Fruit fly (Drosophila melanogaster): ENCODE measurements around the gene Pi4KIIalpha.

Gene Pi4KIIalpha

DNA sequence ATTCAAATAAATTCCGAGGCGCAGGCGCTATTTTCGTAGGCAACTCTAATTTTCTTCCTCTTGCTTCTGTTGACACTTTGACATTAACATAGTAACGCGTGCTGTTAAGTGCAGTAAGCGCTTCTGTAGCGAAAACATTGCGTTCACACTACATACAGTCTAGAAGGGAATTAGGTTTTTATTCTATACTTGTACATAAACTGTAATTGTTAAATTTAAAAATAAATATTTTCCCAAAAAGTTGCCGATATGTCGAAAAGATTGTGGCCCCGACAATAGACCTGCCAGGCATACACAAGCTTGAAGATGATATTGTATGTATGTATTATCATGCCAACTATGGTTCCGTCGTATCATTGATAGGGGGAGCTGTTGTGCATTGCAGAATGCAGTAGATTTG is 43.0 kb upstream of the Pi4KIIalpha start, which contains the start of gene asl:
Gene asl, minus strand, starts transcription at position 67 of the 400 bp plus-strand sequence.
- peak; percentile 59 for TF ChIP-seq Mnt (GFP tag; optimal IDR thresholded peaks at IDR 0.05)
- peak; percentile 43 for TF ChIP-seq CG11617 (GFP tag; optimal IDR thresholded peaks at IDR 0.05)
- TF ChIP-seq Crg-1 (GFP tag; optimal IDR thresholded peaks at IDR 0.05) = no peak
- TF ChIP-seq tj (GFP tag; optimal IDR thresholded peaks at IDR 0.05) = no peak
- peak; percentile 45 for TF ChIP-seq CG1620 (GFP tag; optimal IDR thresholded peaks at IDR 0.05)
- peak; percentile 99 for TF ChIP-seq CG14711 (tag; optimal IDR thresholded peaks at IDR 0.05)
- TF ChIP-seq cic (GFP tag; optimal IDR thresholded peaks at IDR 0.05) = peak; percentile 25
- no peak for TF ChIP-seq ovo (GFP tag; optimal IDR thresholded peaks at IDR 0.05)
- TF ChIP-seq CG33017 (tag; optimal IDR thresholded peaks at IDR 0.05) = peak; percentile 52
- peak; percentile 60 for TF ChIP-seq CG7101 (tag; optimal IDR thresholded peaks at IDR 0.05)
- TF ChIP-seq Hr96 (GFP tag; optimal IDR thresholded peaks at IDR 0.05) = no peak
- TF ChIP-seq kay (GFP tag; ENCODE audit: borderline replicate concordance) = no peak
- no peak for TF ChIP-seq Clk (GFP tag; optimal IDR thresholded peaks at IDR 0.05)
- TF ChIP-seq toe (GFP tag; optimal IDR thresholded peaks at IDR 0.05) = no peak
- TF ChIP-seq CG7045 (GFP tag; optimal IDR thresholded peaks at IDR 0.05) = peak; percentile 44
- TF ChIP-seq CG5204 (GFP tag; optimal IDR thresholded peaks at IDR 0.05) = no peak
- peak; percentile 11 for TF ChIP-seq CG12768 (GFP tag; optimal IDR thresholded peaks at IDR 0.05)
- peak; percentile 72 for TF ChIP-seq bab1 (GFP tag; optimal IDR thresholded peaks at IDR 0.05)
- no peak for TF ChIP-seq cnc (optimal IDR thresholded peaks at IDR 0.05)
- peak; percentile 32 for TF ChIP-seq pad (GFP tag; optimal IDR thresholded peaks at IDR 0.05)

DNA sequence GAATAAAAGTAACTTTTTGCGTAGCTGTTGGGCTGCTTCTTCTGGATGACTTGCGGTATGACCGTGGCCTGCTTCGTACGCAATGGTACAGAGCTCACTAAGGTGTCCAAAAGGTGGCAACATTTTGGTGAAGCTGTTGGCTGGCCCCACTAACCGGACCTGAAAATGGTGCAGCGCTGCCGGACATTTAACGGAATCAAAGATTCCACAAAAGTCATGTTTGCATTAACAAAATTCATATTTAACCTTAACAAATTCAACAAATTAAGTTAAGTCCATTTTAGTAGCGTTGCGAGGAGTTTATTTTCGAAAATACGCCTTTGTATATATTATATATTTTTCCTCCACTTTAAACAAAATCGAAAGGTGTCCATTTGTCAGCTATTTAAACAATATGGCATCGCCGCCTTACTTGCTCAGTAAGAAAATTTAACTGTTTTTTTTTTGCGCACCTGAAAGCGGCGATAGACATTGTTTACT is 37.6 kb upstream of the Pi4KIIalpha start, which contains the start of the genes kra and SecS:
Gene kra, minus strand, starts transcription at position 93 of the 480 bp plus-strand sequence.
Gene SecS, plus strand, starts transcription at position 390 of the 480 bp plus-strand sequence.
- peak; percentile 94 for TF ChIP-seq kay (GFP tag; ENCODE audit: borderline replicate concordance)
- peak; percentile 76 for TF ChIP-seq Crg-1 (GFP tag; optimal IDR thresholded peaks at IDR 0.05)
- TF ChIP-seq cic (GFP tag; optimal IDR thresholded peaks at IDR 0.05) = no peak
- peak; percentile 70 for TF ChIP-seq CG7101 (tag; optimal IDR thresholded peaks at IDR 0.05)
- TF ChIP-seq cnc (optimal IDR thresholded peaks at IDR 0.05) = no peak
- TF ChIP-seq CG5204 (GFP tag; optimal IDR thresholded peaks at IDR 0.05) = no peak
- peak; percentile 60 for TF ChIP-seq CG14711 (tag; optimal IDR thresholded peaks at IDR 0.05)
- TF ChIP-seq CG33017 (tag; optimal IDR thresholded peaks at IDR 0.05) = peak; percentile 41
- peak; percentile 25 for TF ChIP-seq Clk (GFP tag; optimal IDR thresholded peaks at IDR 0.05)
- TF ChIP-seq toe (GFP tag; optimal IDR thresholded peaks at IDR 0.05) = no peak
- no peak for TF ChIP-seq Hr96 (GFP tag; optimal IDR thresholded peaks at IDR 0.05)
- peak; percentile 46 for TF ChIP-seq bab1 (GFP tag; optimal IDR thresholded peaks at IDR 0.05)
- TF ChIP-seq CG1620 (GFP tag; optimal IDR thresholded peaks at IDR 0.05) = peak; percentile 80
- TF ChIP-seq tj (GFP tag; optimal IDR thresholded peaks at IDR 0.05) = no peak
- no peak for TF ChIP-seq Mnt (GFP tag; optimal IDR thresholded peaks at IDR 0.05)
- no peak for TF ChIP-seq pad (GFP tag; optimal IDR thresholded peaks at IDR 0.05)
- peak; percentile 81 for TF ChIP-seq CG11617 (GFP tag; optimal IDR thresholded peaks at IDR 0.05)
- TF ChIP-seq ovo (GFP tag; optimal IDR thresholded peaks at IDR 0.05) = peak; percentile 69
- peak; percentile 14 for TF ChIP-seq CG12768 (GFP tag; optimal IDR thresholded peaks at IDR 0.05)
- peak; percentile 9 for TF ChIP-seq CG7045 (GFP tag; optimal IDR thresholded peaks at IDR 0.05)

DNA sequence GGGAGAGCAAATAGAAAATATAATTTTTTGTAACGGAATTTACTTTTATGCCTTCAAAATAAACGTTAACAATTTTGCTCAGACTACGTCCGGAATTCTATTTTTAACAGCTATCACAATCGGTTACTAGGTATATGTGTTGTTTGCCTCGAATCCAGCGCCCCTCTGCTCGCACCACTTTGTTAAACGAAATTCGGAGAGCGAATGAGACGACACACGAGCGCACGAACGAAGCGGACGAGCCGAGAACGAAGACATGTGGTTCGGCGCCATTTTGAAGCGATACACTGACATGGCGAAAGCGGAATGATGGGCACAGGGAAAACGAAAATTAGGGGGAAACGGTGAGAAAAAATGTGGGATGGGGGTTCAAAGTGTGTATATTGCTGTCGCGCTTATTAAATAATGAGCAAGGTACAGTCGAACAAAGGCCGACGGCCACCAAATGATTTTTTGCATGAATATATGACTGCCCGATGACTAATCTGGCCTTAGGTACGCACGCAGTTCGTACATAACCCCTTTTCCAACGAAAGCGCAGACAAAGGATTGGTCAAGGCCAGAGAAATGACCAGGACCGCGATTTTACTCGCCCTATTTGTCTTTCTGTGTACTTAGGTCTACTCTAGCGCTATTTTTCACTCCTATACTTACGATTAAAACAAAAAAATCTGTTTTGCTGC is 37.0 kb upstream of the Pi4KIIalpha start:
- TF ChIP-seq CG33017 (tag; optimal IDR thresholded peaks at IDR 0.05) = peak; percentile 74
- TF ChIP-seq Hr96 (GFP tag; optimal IDR thresholded peaks at IDR 0.05) = no peak
- peak; percentile 87 for TF ChIP-seq CG12768 (GFP tag; optimal IDR thresholded peaks at IDR 0.05)
- no peak for TF ChIP-seq toe (GFP tag; optimal IDR thresholded peaks at IDR 0.05)
- peak; percentile 96 for TF ChIP-seq Mnt (GFP tag; optimal IDR thresholded peaks at IDR 0.05)
- peak; percentile 87 for TF ChIP-seq cic (GFP tag; optimal IDR thresholded peaks at IDR 0.05)
- TF ChIP-seq ovo (GFP tag; optimal IDR thresholded peaks at IDR 0.05) = peak; percentile 76
- peak; percentile 69 for TF ChIP-seq CG7101 (tag; optimal IDR thresholded peaks at IDR 0.05)
- TF ChIP-seq CG14711 (tag; optimal IDR thresholded peaks at IDR 0.05) = no peak
- TF ChIP-seq pad (GFP tag; optimal IDR thresholded peaks at IDR 0.05) = peak; percentile 67
- TF ChIP-seq Crg-1 (GFP tag; optimal IDR thresholded peaks at IDR 0.05) = no peak
- peak; percentile 65 for TF ChIP-seq CG11617 (GFP tag; optimal IDR thresholded peaks at IDR 0.05)
- TF ChIP-seq tj (GFP tag; optimal IDR thresholded peaks at IDR 0.05) = peak; percentile 67
- no peak for TF ChIP-seq Clk (GFP tag; optimal IDR thresholded peaks at IDR 0.05)
- TF ChIP-seq cnc (optimal IDR thresholded peaks at IDR 0.05) = peak; percentile 63 to 95
- peak; percentile 32 for TF ChIP-seq CG1620 (GFP tag; optimal IDR thresholded peaks at IDR 0.05)
- peak; percentile 97 for TF ChIP-seq kay (GFP tag; ENCODE audit: borderline replicate concordance)
- no peak for TF ChIP-seq CG5204 (GFP tag; optimal IDR thresholded peaks at IDR 0.05)
- peak; percentile 49 for TF ChIP-seq bab1 (GFP tag; optimal IDR thresholded peaks at IDR 0.05)
- TF ChIP-seq CG7045 (GFP tag; optimal IDR thresholded peaks at IDR 0.05) = peak; percentile 66

DNA sequence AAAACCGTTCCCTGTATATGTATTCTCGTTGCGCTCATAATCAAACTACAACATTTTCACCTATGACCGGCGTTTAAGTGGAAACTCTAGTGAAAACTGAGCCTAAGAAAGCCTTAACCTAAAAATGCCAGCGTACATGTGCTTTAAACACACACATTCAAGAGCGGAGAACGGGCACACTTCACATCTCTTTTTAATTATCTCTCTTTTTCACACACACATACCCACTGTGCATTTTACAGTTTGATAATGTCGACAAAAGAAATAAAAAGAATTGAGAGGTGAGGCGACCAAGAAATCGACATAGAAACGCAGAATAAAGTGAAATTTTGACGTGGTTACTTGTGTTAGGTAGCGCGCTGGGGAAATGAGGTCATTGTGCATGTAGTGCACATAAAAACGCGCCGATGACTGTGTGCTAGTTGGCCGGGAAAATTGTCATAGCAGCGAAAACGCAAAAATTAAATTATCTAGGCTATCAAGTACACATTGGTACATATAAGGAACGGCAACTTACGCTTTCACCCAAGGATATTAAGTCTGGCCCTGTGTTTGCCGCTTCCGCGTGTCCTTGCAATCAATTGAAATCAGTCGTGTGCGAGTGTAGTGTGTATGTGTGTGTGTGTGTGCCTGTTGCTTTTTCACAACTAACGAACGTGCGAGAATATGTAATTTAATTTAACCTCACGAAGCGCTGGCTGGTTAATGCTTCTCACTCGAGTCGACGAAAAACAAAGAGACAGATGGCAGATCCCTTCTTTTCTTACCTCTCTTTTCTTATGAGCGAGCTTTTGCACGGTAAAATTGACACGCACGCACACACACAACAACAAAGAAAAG is 36.3 kb upstream of the Pi4KIIalpha start:
- TF ChIP-seq tj (GFP tag; optimal IDR thresholded peaks at IDR 0.05) = peak; percentile 8
- peak; percentile 4 for TF ChIP-seq ovo (GFP tag; optimal IDR thresholded peaks at IDR 0.05)
- TF ChIP-seq CG14711 (tag; optimal IDR thresholded peaks at IDR 0.05) = peak; percentile 36
- peak; percentile 97 for TF ChIP-seq Mnt (GFP tag; optimal IDR thresholded peaks at IDR 0.05)
- TF ChIP-seq CG5204 (GFP tag; optimal IDR thresholded peaks at IDR 0.05) = no peak
- no peak for TF ChIP-seq CG7101 (tag; optimal IDR thresholded peaks at IDR 0.05)
- TF ChIP-seq cic (GFP tag; optimal IDR thresholded peaks at IDR 0.05) = peak; percentile 45

DNA sequence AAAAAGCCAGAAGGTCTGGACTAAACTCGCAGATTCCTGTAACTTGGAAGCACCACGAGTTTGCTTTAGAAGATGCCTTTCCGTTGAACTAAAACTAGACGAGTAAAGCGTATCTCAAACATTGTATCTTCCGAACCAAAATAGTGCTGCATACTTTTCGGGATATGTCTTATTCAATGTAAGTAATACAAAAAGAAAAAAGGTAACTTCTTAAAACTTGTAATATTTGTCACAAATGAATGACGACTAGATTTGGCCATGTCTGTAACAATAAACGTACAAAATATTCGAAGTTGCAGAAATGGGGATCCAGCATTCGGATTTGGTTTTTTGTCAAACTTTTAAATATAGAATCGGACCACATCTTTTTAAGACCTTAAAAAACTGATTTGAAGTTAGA is 31.4 kb upstream of the Pi4KIIalpha start:
- peak; percentile 40 for TF ChIP-seq tj (GFP tag; optimal IDR thresholded peaks at IDR 0.05)
- no peak for TF ChIP-seq CG7045 (GFP tag; optimal IDR thresholded peaks at IDR 0.05)
- TF ChIP-seq Crg-1 (GFP tag; optimal IDR thresholded peaks at IDR 0.05) = no peak
